Worm (Caenorhabditis elegans) whole organism, L4 larva: ENCODE measurements around the gene pqn-36.
A peak's percentile ranks its signal among the peaks of the same experiment; 100 is the strongest.

Experiments
- F26F4.8 ChIP-seq: fragments of 200-800 bp; sonication (Bioruptor generic); conservative IDR thresholded peaks from 2 replicates; pipeline ENCODE4 v1.3.6; 2022; ENCODE audit warnings: missing genetic modification characterization, missing compliant biosample characterization
- F44E2.7 ChIP-seq: fragments of 200-800 bp; sonication (Bioruptor generic); IDR thresholded peaks from 2 replicates; pipeline ENCODE4 v2.1.2; 2022; ENCODE audit warnings: missing genetic modification characterization, missing compliant biosample characterization
- F49E8.2 ChIP-seq: sonication (generic microtip); optimal IDR thresholded peaks from 2 replicates; lab custom pipeline; 2016; ENCODE audit warnings: missing compliant biosample characterization, mild to moderate bottlenecking, missing genetic modification characterization, borderline replicate concordance
- T26A8.4 ChIP-seq: fragments of 200-800 bp; sonication (Bioruptor generic); IDR thresholded peaks from 2 replicates; pipeline ENCODE4 v1.3.6; 2022; ENCODE audit warnings: missing genetic modification characterization, missing compliant biosample characterization
- Y75B8A.6 ChIP-seq: fragments of 200-800 bp; sonication (Bioruptor generic); IDR thresholded peaks from 2 replicates; pipeline ENCODE4 v1.3.6; 2022; ENCODE audit warnings: missing genetic modification reagents, missing genetic modification characterization, missing compliant biosample characterization
- ZK546.5 ChIP-seq, 2 experiments: sonication (generic microtip); optimal IDR thresholded peaks; 2 replicates each; lab custom pipeline; 2017; ENCODE audit warnings: missing biosample characterization in 2 of 2, missing genetic modification characterization in 2 of 2
- aha-1 ChIP-seq: fragments of 150-350 bp; peaks from one replicate; lab custom pipeline; 2014; ENCODE audit warnings: missing biosample characterization, missing genetic modification characterization
- aly-2 ChIP-seq: sonication (generic microtip); optimal IDR thresholded peaks from 2 replicates; lab custom pipeline; 2018; ENCODE audit warnings: missing biosample characterization, missing genetic modification characterization
- ama-1 ChIP-seq: fragments of 150-350 bp; optimal IDR thresholded peaks from 2 replicates; lab custom pipeline; 2014; ENCODE audit warnings: inconsistent platforms, mixed read lengths
- ceh-20 ChIP-seq: fragments of 200-800 bp; sonication (Bioruptor generic); IDR thresholded peaks from 2 replicates; pipeline ENCODE4 v1.3.6; 2022; ENCODE audit warnings: missing genetic modification reagents, missing genetic modification characterization, missing compliant biosample characterization
- ceh-32 ChIP-seq: sonication (generic microtip); optimal IDR thresholded peaks from 2 replicates; lab custom pipeline; 2016; ENCODE audit warnings: mild to moderate bottlenecking, missing genetic modification characterization, missing compliant biosample characterization; ENCODE audit not compliant: poor library complexity
- ceh-82 ChIP-seq: sonication (generic microtip); optimal IDR thresholded peaks from 2 replicates; lab custom pipeline; 2017; ENCODE audit warnings: missing biosample characterization, missing genetic modification characterization
- ces-1 ChIP-seq: fragments of 150-350 bp; sonication (generic microtip); optimal IDR thresholded peaks from 4 replicates; lab custom pipeline; 2014; ENCODE audit warnings: missing biosample characterization, missing genetic modification reagents, missing genetic modification characterization
- daf-8 ChIP-seq: fragments of 200-800 bp; sonication (Bioruptor generic); IDR thresholded peaks from 2 replicates; pipeline ENCODE4 v1.3.6; 2022; ENCODE audit warnings: missing genetic modification characterization, missing compliant biosample characterization
- dpl-1 ChIP-seq: fragments of 150-350 bp; optimal IDR thresholded peaks from 2 replicates; lab custom pipeline; 2014; ENCODE audit warnings: missing biosample characterization, missing genetic modification reagents, missing genetic modification characterization
- hlh-11 ChIP-seq: fragments of 200-800 bp; sonication (Bioruptor generic); optimal IDR thresholded peaks from 2 replicates; lab custom pipeline; 2018; ENCODE audit warnings: mild to moderate bottlenecking, missing genetic modification characterization, missing compliant biosample characterization
- hlh-30 ChIP-seq: sonication (generic microtip); optimal IDR thresholded peaks from 2 replicates; lab custom pipeline; 2017; ENCODE audit warnings: antibody characterized with exemption, mild to moderate bottlenecking, missing genetic modification characterization, missing compliant biosample characterization; ENCODE audit not compliant: insufficient read depth
- lim-7 ChIP-seq: fragments of 200-800 bp; sonication (Bioruptor generic); IDR thresholded peaks from 2 replicates; pipeline ENCODE4 v1.3.6; 2022; ENCODE audit warnings: missing genetic modification characterization, missing compliant biosample characterization
- lin-29 ChIP-seq: fragments of 200-800 bp; sonication (Bioruptor generic); IDR thresholded peaks from 2 replicates; pipeline ENCODE4 v1.3.6; 2022; ENCODE audit warnings: missing genetic modification reagents, missing genetic modification characterization, missing compliant biosample characterization
- lin-39 ChIP-seq: fragments of 150-350 bp; optimal IDR thresholded peaks from 2 replicates; lab custom pipeline; 2014; ENCODE audit warnings: missing biosample characterization, missing genetic modification reagents, missing genetic modification characterization
- lsy-2 ChIP-seq, 2 experiments: fragments of 150-350 bp in 1 of 2; sonication (generic microtip) in 1 of 2; optimal IDR thresholded peaks; 2 replicates each; lab custom pipeline; 2014 to 2017; ENCODE audit warnings: missing biosample characterization in 2 of 2, missing genetic modification characterization in 2 of 2
- madf-5 ChIP-seq, 2 experiments: fragments of 200-800 bp; sonication (Bioruptor generic); IDR thresholded peaks; 2 replicates each; pipeline ENCODE4 v1.3.6; 2022; ENCODE audit warnings: missing compliant biosample characterization in 2 of 2, missing genetic modification characterization in 2 of 2
- mdl-1 ChIP-seq, 2 experiments: fragments of 150-350 bp in 1 of 2; sonication (generic microtip) in 1 of 2; optimal IDR thresholded peaks; 2 replicates each; lab custom pipeline; 2014 to 2017; ENCODE audit warnings: missing biosample characterization in 2 of 2, missing genetic modification characterization in 2 of 2
- mdt-29 ChIP-seq: fragments of 200-800 bp; sonication (Bioruptor generic); IDR thresholded peaks from 2 replicates; pipeline ENCODE4 v1.3.6; 2022; ENCODE audit warnings: missing genetic modification reagents, missing genetic modification characterization, missing compliant biosample characterization
- nhr-25 ChIP-seq: sonication (generic microtip); optimal IDR thresholded peaks from 2 replicates; lab custom pipeline; 2017; ENCODE audit warnings: missing genetic modification characterization, mild to moderate bottlenecking, missing compliant biosample characterization, antibody characterized with exemption, moderate library complexity, borderline replicate concordance; ENCODE audit not compliant: insufficient read depth
- nhr-28 ChIP-seq: fragments of 150-350 bp; optimal IDR thresholded peaks from 2 replicates; lab custom pipeline; 2014; ENCODE audit warnings: missing biosample characterization, missing genetic modification characterization
- nhr-42 ChIP-seq: fragments of 200-800 bp; sonication (Bioruptor generic); IDR thresholded peaks from 2 replicates; pipeline ENCODE4 v1.3.6; 2022; ENCODE audit warnings: missing genetic modification characterization, missing compliant biosample characterization
- nhr-48 ChIP-seq: sonication (generic microtip); optimal IDR thresholded peaks from 2 replicates; lab custom pipeline; 2016; ENCODE audit warnings: mild to moderate bottlenecking, missing genetic modification characterization, missing compliant biosample characterization
- nhr-6 ChIP-seq: fragments of 150-350 bp; optimal IDR thresholded peaks from 2 replicates; lab custom pipeline; 2014; ENCODE audit warnings: missing biosample characterization, missing genetic modification characterization
- pha-4 ChIP-seq, 2 experiments: fragments of 150-350 bp in 1 of 2; fragments of 200-800 bp in 1 of 2; sonication (Bioruptor generic) in 1 of 2; IDR thresholded peaks in 1 of 2; optimal IDR thresholded peaks in 1 of 2; 2 replicates each; pipeline versions ENCODE4 v1.3.6 to Lab custom; 2014 to 2022; ENCODE audit warnings: missing genetic modification characterization in 2 of 2, missing genetic modification reagents in 2 of 2, missing biosample characterization in 1 of 2, missing compliant biosample characterization in 1 of 2
- php-3 ChIP-seq: fragments of 200-800 bp; sonication (Bioruptor generic); IDR thresholded peaks from 2 replicates; pipeline ENCODE4 v1.3.6; 2022; ENCODE audit warnings: missing genetic modification reagents, missing genetic modification characterization, missing compliant biosample characterization
- pqm-1 ChIP-seq: sonication (generic microtip); optimal IDR thresholded peaks from 2 replicates; lab custom pipeline; 2017; ENCODE audit warnings: missing biosample characterization, missing genetic modification characterization
- saeg-2 ChIP-seq: fragments of 200-800 bp; sonication (Bioruptor generic); IDR thresholded peaks from 2 replicates; pipeline ENCODE4 v1.3.6; 2022; ENCODE audit warnings: missing genetic modification reagents, missing genetic modification characterization, missing compliant biosample characterization
- set-16 ChIP-seq: fragments of 200-800 bp; sonication (Bioruptor generic); IDR thresholded peaks from 2 replicates; pipeline ENCODE4 v1.3.6; 2022; ENCODE audit warnings: missing genetic modification reagents, missing genetic modification characterization, missing compliant biosample characterization
- tag-97 ChIP-seq: fragments of 200-800 bp; sonication (Bioruptor generic); IDR thresholded peaks from 2 replicates; pipeline ENCODE4 v1.3.6; 2022; ENCODE audit warnings: missing genetic modification characterization, missing compliant biosample characterization
- tra-1 ChIP-seq: fragments of 200-800 bp; sonication (Bioruptor generic); IDR thresholded peaks from 2 replicates; pipeline ENCODE4 v1.3.6; 2022; ENCODE audit warnings: missing genetic modification reagents, missing genetic modification characterization, missing compliant biosample characterization
- zfp-2 ChIP-seq: sonication (generic microtip); optimal IDR thresholded peaks from 2 replicates; lab custom pipeline; 2016; ENCODE audit warnings: mild to moderate bottlenecking, missing genetic modification characterization, missing compliant biosample characterization
- zip-2 ChIP-seq: fragments of 150-350 bp; optimal IDR thresholded peaks from 2 replicates; lab custom pipeline; 2014; ENCODE audit warnings: missing biosample characterization, missing genetic modification characterization
- ztf-7 ChIP-seq: fragments of 150-350 bp; optimal IDR thresholded peaks from 2 replicates; lab custom pipeline; 2014; ENCODE audit warnings: missing biosample characterization, missing genetic modification characterization

The pqn-36 gene

ce11 chrX:15415226-15415625, at the start of gene pqn-36:
TSS of gene pqn-36 (minus strand) at chrX:15415493.
- TF ChIP-seq hlh-11 (tag; lab: Kevin White, UChicago) (no peak), set-16 (GFP tag; lab: Robert Waterston, UW) (0 out of 2 replicates have a peak, but pooled peaks have one; percentile 29), ceh-32 (tag; lab: Kevin White, UChicago) (no peak), nhr-48 (tag; lab: Kevin White, UChicago) (no peak), ztf-7 (tag; lab: Kevin White, UChicago) (no peak), saeg-2 (GFP tag; lab: Robert Waterston, UW) (no peak), aly-2 (tag; lab: Kevin White, UChicago) (no peak), lin-29 (GFP tag; lab: Robert Waterston, UW) (no peak), tra-1 (no peak), ceh-82 (tag; lab: Kevin White, UChicago) (no peak), madf-5 (GFP tag; IDR thresholded peaks at IDR 0.05; lab: Robert Waterston, UW) (no peak), ama-1 (lab: Kevin White, UChicago) (no peak), ZK546.5 (tag; optimal IDR thresholded peaks at IDR 0.05; lab: Kevin White, UChicago) (no peak), lim-7 (0 out of 2 replicates have a peak, but pooled peaks have one; percentile 35), nhr-6 (tag; lab: Kevin White, UChicago) (peak; percentile 4)
- TF ChIP-seq, all 104 proteins: peak for 3

DNA sequence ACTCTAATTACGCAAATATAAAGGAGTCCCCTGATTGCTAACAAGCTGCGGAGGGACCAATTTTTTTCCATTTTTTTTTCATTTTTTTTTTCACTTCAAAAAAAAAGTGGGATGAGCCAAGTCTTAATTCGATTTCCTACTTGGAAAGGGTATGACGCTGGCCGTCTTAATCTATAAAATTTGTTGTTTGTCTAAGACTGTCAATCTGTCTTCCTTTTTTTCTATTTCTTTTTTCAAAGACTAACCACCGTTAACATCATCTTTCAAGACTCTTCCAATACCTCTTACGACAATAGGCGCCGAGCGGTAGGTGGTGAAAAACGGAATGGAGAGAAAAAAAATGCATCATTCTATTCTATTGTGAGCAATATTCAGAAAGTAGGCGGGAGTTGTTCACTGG, 49.8 kb upstream of the pqn-36 start:
- TF ChIP-seq nhr-28 (tag; lab: Kevin White, UChicago) (no peak), aha-1 (tag; lab: Kevin White, UChicago) (peak; percentile 96)

ce11 chrX:15446292-15446794, 31.1 kb upstream of the pqn-36 start, which contains the start of gene R03A10.5:
TSS of gene R03A10.5 (plus strand) at chrX:15446722.
- TF ChIP-seq nhr-28 (tag; lab: Kevin White, UChicago), result peak; percentile 96
- no peak for TF ChIP-seq set-16 (GFP tag; lab: Robert Waterston, UW)
- TF ChIP-seq pqm-1 (tag; lab: Kevin White, UChicago), result no peak
- TF ChIP-seq nhr-25, result no peak

DNA sequence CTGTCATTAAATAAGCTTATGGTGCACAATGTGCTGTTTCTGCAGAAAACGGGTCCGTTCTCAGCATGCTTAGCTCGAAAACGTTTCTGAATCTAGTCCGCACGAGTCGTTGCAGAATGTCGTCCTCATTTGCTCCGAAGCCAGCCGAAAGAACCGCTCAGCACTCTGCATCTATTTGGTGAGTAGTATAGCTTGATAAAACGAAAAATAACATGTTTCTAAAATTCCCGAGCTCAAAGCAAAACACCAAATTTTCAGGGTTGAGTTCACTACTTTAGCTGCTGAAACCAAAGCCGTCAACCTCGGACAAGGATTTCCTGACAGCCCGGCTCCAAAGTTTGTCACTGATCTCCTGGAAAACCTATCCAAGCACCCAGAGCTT, 26.4 kb upstream of the pqn-36 start, which contains the start of gene nkat-3:
nkat-3 (plus strand) TSS at position 46 of the 382 bp plus-strand sequence.
- TF ChIP-seq aha-1 (tag; lab: Kevin White, UChicago), result peak; percentile 90
- no peak for TF ChIP-seq lsy-2 (tag; optimal IDR thresholded peaks at IDR 0.05; lab: Kevin White, UChicago)
- TF ChIP-seq, all 104 proteins: peak for 1

DNA sequence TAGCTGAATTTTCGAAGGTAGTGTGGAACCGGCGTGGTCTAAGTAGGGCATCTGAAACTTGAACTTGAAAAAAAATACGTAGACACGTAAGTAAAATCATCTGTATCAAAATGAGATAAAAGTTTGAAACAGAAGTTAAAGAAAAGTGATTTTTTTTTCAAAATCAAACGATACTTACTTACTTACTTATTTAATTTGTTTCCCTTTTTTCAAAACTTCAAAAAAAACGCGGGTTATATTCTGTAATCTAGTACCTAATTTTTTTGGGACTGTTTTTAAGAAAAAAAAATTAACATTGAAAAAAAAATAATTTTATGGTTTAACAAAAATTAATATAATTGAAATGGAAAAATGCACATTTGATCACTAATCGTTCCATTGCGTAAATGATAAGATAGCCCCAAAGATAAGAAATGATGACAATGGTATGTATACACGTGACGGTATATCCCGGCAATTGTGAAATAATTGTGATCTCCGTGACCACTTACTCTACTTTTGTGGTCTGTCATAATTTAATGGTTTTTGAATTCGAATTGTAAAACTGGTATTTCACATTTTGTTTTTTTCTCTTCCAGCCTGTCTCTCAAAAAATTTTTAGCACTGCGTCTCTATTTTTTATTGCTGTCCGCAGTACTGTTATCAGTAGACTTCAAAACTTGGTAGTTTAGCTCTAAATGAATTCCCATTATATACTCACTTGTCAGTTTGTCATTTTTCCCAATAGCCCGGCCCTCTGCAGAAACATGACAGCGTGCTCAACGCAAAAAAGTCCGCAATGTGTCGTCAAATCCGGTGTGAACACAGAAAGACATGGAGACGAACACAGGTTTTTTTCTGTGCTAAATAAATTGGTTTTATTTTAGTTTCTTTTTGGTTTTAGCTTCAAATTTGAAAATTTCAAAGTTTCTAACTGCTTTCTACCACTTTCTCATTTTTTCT, 25.7 kb upstream of the pqn-36 start, which contains the start of gene mocs-1:
mocs-1 (minus strand) TSS at position 51 of the 942 bp plus-strand sequence.
- TF ChIP-seq saeg-2 (GFP tag; lab: Robert Waterston, UW) (no peak), pqm-1 (tag; lab: Kevin White, UChicago) (peak; percentile 27), F26F4.8 (GFP tag; lab: Robert Waterston, UW) (no peak), zfp-2 (tag; lab: Kevin White, UChicago) (no peak), php-3 (peak; percentile 86), zip-2 (tag; lab: Kevin White, UChicago) (no peak), ces-1 (GFP tag; lab: Kevin White, UChicago) (no peak), mdt-29 (no peak), F44E2.7 (GFP tag; lab: Robert Waterston, UW) (no peak), hlh-30 (tag; lab: Kevin White, UChicago) (peak; percentile 41), T26A8.4 (GFP tag; lab: Robert Waterston, UW) (no peak), ama-1 (lab: Kevin White, UChicago) (no peak), F49E8.2 (tag; lab: Kevin White, UChicago) (no peak), pha-4 (GFP tag; IDR thresholded peaks at IDR 0.05; lab: Robert Waterston, UW) (no peak), pha-4 (tag; optimal IDR thresholded peaks at IDR 0.05; lab: Kevin White, UChicago) (no peak), Y75B8A.6 (GFP tag; lab: Robert Waterston, UW) (no peak), lin-39 (no peak), lin-29 (GFP tag; lab: Robert Waterston, UW) (no peak), mdl-1 (tag; optimal IDR thresholded peaks at IDR 0.05; lab: Kevin White, UChicago) (peak in 1 of 2 experiments; percentile 60), daf-8 (GFP tag; lab: Robert Waterston, UW) (no peak), dpl-1 (peak; percentile 17), nhr-42 (GFP tag; lab: Robert Waterston, UW) (no peak), nhr-6 (tag; lab: Kevin White, UChicago) (no peak), tag-97 (GFP tag; lab: Robert Waterston, UW) (no peak), ceh-20 (GFP tag; lab: Robert Waterston, UW) (no peak)
